Worm (Caenorhabditis elegans): ENCODE measurements around the gene Y39G8B.13.
"Not testable (repeated sequence)": the region's sequence is repeated elsewhere in the genome, so short reads cannot be mapped to it uniquely, and the experiment has no call there.

The Y39G8B.13 gene

DNA sequence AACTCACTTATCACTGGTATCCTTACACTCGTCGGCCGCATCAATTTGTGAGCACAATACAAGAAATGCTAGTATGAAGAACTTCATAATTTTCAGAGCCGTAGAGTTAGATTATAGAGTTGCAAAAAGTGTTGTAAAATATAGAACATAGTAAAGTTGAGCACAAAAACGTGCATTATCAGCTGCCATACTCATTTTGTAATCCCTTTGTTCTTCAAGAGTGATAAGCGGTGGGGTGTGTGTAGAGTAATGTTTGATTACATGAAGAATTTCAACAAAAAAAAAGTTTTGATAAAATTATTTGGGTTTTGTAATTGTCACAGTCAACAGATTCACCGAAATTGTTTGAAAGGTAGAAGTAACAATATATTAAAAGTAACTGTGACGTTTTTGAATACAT lies at the start of gene Y39G8B.13, which contains the start of gene Y39G8B.10:
Gene Y39G8B.13, minus strand, starts transcription at position 125 of the 400 bp plus-strand sequence.
Gene Y39G8B.10, minus strand, starts transcription at position 193 of the 400 bp plus-strand sequence.
- TF ChIP-seq fos-1 (tag; optimal IDR thresholded peaks at IDR 0.05) (peak; percentile 74), zag-1 (tag; optimal IDR thresholded peaks at IDR 0.05) (no peak), ZK546.5 (tag; optimal IDR thresholded peaks at IDR 0.05) (no peak)

DNA sequence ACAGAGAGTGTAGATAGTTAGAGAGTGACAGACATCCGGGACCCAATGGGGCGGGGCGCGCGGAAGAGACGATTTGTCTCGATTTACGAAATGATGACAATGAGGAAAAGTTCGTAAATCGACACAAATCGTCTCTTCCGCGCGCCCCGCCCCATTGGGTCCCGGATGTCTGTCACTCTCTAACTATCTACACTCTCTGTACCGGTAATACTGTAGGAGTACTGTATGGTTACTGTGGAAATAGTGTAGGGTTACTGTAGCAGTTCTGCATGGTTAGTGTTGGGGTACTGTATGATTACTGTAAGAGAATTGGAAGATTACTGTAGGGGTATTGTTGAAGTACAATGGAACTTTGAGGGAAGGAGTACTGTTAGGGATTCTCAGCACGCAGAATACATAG lies 38.4 kb upstream of the Y39G8B.13 start, which contains the start of gene F01D5.10:
Gene F01D5.10, minus strand, starts transcription at position 101 of the 400 bp plus-strand sequence.
- TF ChIP-seq lin-13 (GFP tag; optimal IDR thresholded peaks at IDR 0.05); egl-27 (tag; optimal IDR thresholded peaks at IDR 0.05); nhr-10 (tag; optimal IDR thresholded peaks at IDR 0.05): not testable (repeated sequence)

DNA sequence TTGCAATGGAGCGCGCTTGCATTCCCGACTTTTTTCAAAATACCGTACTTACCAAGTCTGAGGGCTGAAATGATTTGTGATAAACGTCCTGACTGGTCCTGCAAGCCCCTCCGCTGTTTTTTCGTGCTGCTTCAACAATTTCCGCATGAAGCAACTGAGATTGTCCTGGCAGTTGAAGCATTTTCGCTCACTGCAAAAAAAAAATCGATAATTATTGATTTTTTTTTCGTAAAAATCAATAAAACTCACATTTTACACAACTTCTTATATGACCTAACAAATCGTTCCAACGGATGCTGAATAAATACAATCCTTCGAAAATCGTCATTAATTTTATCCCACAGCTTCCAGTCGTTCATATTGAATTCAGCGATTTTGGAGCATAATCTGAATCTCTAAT lies 36.0 kb upstream of the Y39G8B.13 start:
- TF ChIP-seq alr-1 (tag; optimal IDR thresholded peaks at IDR 0.05), result no peak
- TF ChIP-seq nhr-25 (tag; optimal IDR thresholded peaks at IDR 0.05), result no peak
- TF ChIP-seq fos-1 (tag; optimal IDR thresholded peaks at IDR 0.05), result no peak

DNA sequence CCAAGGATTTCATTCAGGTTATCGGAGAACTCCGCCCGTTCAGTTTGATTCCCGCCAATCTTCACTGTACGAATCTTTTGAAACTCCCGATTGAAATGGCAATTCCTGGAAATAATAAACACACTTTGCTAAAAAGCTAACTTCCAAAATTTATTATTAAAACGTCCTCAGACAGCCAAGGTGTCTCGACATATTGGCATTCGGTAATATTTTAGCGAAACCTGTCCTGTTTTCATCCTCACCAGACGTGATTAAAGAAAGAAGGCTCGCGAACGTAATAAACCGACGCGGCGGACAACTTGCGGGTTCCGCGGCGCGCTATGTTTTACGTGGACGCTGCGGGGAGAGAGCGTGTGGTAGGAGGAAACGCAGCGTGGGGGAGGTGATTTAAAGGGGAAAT lies 35.3 kb upstream of the Y39G8B.13 start:
- TF ChIP-seq lsy-2 (tag; optimal IDR thresholded peaks at IDR 0.05) (peak; percentile 66 to 77), mdl-1 (tag; optimal IDR thresholded peaks at IDR 0.05) (peak; percentile 6 to 42), egl-27 (tag; optimal IDR thresholded peaks at IDR 0.05) (peak; percentile 40), gmeb-1 (tag; optimal IDR thresholded peaks at IDR 0.05) (peak; percentile 85), snpc-4 (tag; optimal IDR thresholded peaks at IDR 0.05) (peak; percentile 99), fos-1 (tag; optimal IDR thresholded peaks at IDR 0.05) (peak; percentile 33), nhr-10 (tag; optimal IDR thresholded peaks at IDR 0.05) (peak; percentile 26), sma-3 (GFP tag; optimal IDR thresholded peaks at IDR 0.05) (peak; percentile 96), ztf-4 (tag; optimal IDR thresholded peaks at IDR 0.05) (peak; percentile 28), nhr-77 (tag; optimal IDR thresholded peaks at IDR 0.05) (peak; percentile 67), nhr-21 (tag; optimal IDR thresholded peaks at IDR 0.05) (peak; percentile 87), nhr-25 (tag; optimal IDR thresholded peaks at IDR 0.05) (peak; percentile 45), elt-1 (tag; optimal IDR thresholded peaks at IDR 0.05) (no peak), Y55F3AM.14 (GFP tag; optimal IDR thresholded peaks at IDR 0.05) (peak; percentile 82), nhr-11 (tag; optimal IDR thresholded peaks at IDR 0.05) (no peak), aly-2 (tag; optimal IDR thresholded peaks at IDR 0.05) (no peak), unc-55 (GFP tag; optimal IDR thresholded peaks at IDR 0.05) (peak; percentile 53), unc-62 (GFP tag; optimal IDR thresholded peaks at IDR 0.05) (no peak), ztf-11 (tag; optimal IDR thresholded peaks at IDR 0.05) (no peak), lin-11 (tag; optimal IDR thresholded peaks at IDR 0.05) (peak; percentile 63), ceh-16 (tag; optimal IDR thresholded peaks at IDR 0.05) (peak; percentile 80), crh-2 (tag; optimal IDR thresholded peaks at IDR 0.05) (peak; percentile 85), ama-1 (optimal IDR thresholded peaks at IDR 0.05) (peak; percentile 99), nhr-129 (tag; optimal IDR thresholded peaks at IDR 0.05) (peak; percentile 46), alr-1 (tag; optimal IDR thresholded peaks at IDR 0.05) (no peak), F13H6.1 (tag; optimal IDR thresholded peaks at IDR 0.05) (peak; percentile 77), ztf-1 (GFP tag; conservative IDR thresholded peaks at IDR 0.05) (0 out of 2 replicates have a peak, but pooled peaks have one; percentile 80), sma-9 (GFP tag; optimal IDR thresholded peaks at IDR 0.05) (peak; percentile 78), sma-9 (tag; optimal IDR thresholded peaks at IDR 0.05) (no peak), C34F6.9 (tag; optimal IDR thresholded peaks at IDR 0.05) (peak; percentile 44), lin-13 (GFP tag; optimal IDR thresholded peaks at IDR 0.05) (peak; percentile 82)

DNA sequence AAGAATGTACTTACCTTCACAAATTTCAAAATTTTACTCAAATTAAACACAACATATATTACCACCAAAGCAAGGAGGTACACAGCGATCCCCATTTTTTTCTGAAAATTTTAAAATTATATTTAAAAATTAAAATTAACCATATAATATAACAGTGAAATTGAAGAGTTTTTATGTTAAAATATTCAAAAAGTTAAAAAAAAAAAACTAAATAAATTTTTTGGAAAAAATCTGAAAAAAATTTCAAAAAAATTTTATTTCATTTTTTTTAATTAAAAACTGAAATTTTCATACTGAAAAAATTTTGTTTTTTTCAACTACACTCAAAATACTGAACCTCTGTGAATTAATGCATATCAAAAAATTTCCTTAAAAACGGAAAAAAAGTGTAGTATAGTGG lies 34.0 kb upstream of the Y39G8B.13 start, which contains the start of gene cyp-37A1:
Gene cyp-37A1, minus strand, starts transcription at position 101 of the 400 bp plus-strand sequence.
- no peak for TF ChIP-seq skn-1 (tag; optimal IDR thresholded peaks at IDR 0.05)
- no peak for TF ChIP-seq ztf-11 (tag; optimal IDR thresholded peaks at IDR 0.05)
- TF ChIP-seq mbf-1 (tag; optimal IDR thresholded peaks at IDR 0.05), result no peak
- no peak for TF ChIP-seq egl-27 (tag; optimal IDR thresholded peaks at IDR 0.05)
- TF ChIP-seq nhr-23 (tag; optimal IDR thresholded peaks at IDR 0.05), result no peak
- TF ChIP-seq dmd-4 (tag; optimal IDR thresholded peaks at IDR 0.05), result no peak
- TF ChIP-seq crh-2 (tag; optimal IDR thresholded peaks at IDR 0.05), result no peak
- TF ChIP-seq nhr-10 (tag; optimal IDR thresholded peaks at IDR 0.05), result no peak
- no peak for TF ChIP-seq ztf-4 (tag; optimal IDR thresholded peaks at IDR 0.05)
- TF ChIP-seq ztf-1 (GFP tag; conservative IDR thresholded peaks at IDR 0.05), result no peak
- TF ChIP-seq ceh-16 (tag; optimal IDR thresholded peaks at IDR 0.05), result no peak
- no peak for TF ChIP-seq unc-62 (GFP tag; optimal IDR thresholded peaks at IDR 0.05)
- no peak for TF ChIP-seq alr-1 (tag; optimal IDR thresholded peaks at IDR 0.05)
- TF ChIP-seq ama-1 (optimal IDR thresholded peaks at IDR 0.05), result no peak
- no peak for TF ChIP-seq nhr-21 (tag; optimal IDR thresholded peaks at IDR 0.05)

All from whole organism, L2 larva.